Fruit fly (Drosophila melanogaster): ENCODE data around the gene baz.
A peak's percentile ranks its signal among the peaks of the same experiment; 100 is the strongest.

dm6 chrX:17174115-17174514 lies 14.3 kb downstream of the baz start:
- TF ChIP-seq Pif1A (GFP tag; optimal IDR thresholded peaks at IDR 0.05) (no peak), gl (tag; optimal IDR thresholded peaks at IDR 0.05) (no peak), Snoo (tag; optimal IDR thresholded peaks at IDR 0.05) (no peak), CG32121 (GFP tag; IDR thresholded peaks at IDR 0.05) (peak; percentile 59), Pif1B (GFP tag; optimal IDR thresholded peaks at IDR 0.05) (no peak), CG14655 (GFP tag; optimal IDR thresholded peaks at IDR 0.05) (peak; percentile 37), CG12605 (GFP tag; IDR thresholded peaks at IDR 0.05) (no peak), CG9948 (tag; optimal IDR thresholded peaks at IDR 0.05) (no peak), D1 (tag; optimal IDR thresholded peaks at IDR 0.05) (no peak), EcR (GFP tag; optimal IDR thresholded peaks at IDR 0.05) (no peak), CG8159 (tag; optimal IDR thresholded peaks at IDR 0.05) (no peak), rn (GFP tag; IDR thresholded peaks at IDR 0.05) (no peak), CG17806 (tag; optimal IDR thresholded peaks at IDR 0.05) (no peak), CG8301 (tag; optimal IDR thresholded peaks at IDR 0.05) (peak; percentile 16)

All from whole organism, pupa.